Fruit fly (Drosophila melanogaster) whole organism, larva: Measurements from ENCODE around the gene Sr-CI.

Experiments
- noc ChIP-seq: fragments of 200-800 bp; sonication (Bioruptor generic); optimal IDR thresholded peaks from 3 replicates; lab custom pipeline; 2019; ENCODE audit warnings: missing biosample characterization, mild to moderate bottlenecking, missing genetic modification characterization, moderate library complexity

The Sr-CI gene

DNA sequence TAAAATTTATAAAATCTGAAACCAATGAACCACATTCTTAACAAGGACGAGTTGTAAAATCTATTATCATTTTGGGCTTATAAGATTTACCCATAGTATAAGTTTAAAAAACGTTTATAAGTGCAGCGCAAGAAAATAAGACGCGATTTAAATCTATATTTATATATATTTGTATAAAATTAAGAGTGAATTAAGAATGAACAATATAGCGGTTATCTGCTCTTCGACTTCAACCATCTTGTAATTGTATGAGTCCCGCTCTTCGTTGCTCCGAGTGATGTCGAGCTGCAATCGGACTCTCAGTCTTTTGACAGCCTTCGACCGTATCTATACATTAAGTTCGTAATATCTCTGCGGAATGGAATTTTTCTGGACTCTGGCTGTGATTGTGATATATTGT lies at the start of gene Sr-CI:
Sr-CI (plus strand) TSS at position 301 of the 400 bp plus-strand sequence.
- no peak for TF ChIP-seq noc

- no peak for TF ChIP-seq noc
Observed at dm6 chr2L:4075783-4076182, 45.7 kb upstream of the Sr-CI start.

dm6 chr2L:4080768-4081167 lies 40.7 kb upstream of the Sr-CI start:
- TF ChIP-seq noc, result no peak

- TF ChIP-seq noc, result no peak
Observed at dm6 chr2L:4084166-4084565, 37.3 kb upstream of the Sr-CI start.

DNA sequence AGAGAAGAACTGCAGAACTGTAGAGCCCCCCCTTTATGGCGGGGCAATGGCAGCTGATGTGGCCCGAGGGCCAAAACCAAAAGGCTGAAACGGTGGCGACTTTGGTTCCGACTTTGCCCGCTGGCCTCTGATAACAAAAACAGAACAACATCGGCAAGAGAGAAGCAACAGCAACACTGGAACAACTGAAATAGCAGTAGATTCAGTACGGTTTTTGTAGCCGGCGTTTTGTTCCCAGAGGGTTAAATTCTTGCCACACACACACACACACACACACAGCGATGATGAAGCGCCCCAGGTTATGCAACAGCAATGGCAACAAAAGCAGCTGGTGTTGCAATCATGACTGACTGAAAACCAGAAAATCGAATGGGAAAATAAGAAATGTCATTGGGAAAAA lies 31.9 kb upstream of the Sr-CI start:
- no peak for TF ChIP-seq noc

DNA sequence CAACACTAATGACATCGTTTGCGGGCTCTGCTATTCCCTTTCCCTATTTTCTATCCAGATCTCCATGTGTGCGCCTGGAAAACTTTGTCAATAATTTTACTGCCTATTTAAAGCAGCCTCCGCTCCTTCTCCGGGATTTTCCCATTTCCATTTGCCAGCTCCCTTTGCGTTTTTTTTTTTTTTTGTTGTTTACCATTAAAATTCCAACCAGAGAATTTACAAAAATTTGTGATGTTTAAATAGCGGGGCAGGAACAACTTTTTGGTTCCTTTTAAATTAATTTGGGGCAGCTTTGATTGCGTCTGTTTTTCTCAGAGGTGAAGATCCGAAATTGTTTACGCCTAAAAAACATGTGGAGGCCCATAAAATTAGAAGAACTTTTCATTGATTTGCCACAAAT lies 29.8 kb upstream of the Sr-CI start:
- no peak for TF ChIP-seq noc

- TF ChIP-seq noc, result peak; percentile 10
Observed at dm6 chr2L:4093728-4094324, 27.7 kb upstream of the Sr-CI start.

DNA sequence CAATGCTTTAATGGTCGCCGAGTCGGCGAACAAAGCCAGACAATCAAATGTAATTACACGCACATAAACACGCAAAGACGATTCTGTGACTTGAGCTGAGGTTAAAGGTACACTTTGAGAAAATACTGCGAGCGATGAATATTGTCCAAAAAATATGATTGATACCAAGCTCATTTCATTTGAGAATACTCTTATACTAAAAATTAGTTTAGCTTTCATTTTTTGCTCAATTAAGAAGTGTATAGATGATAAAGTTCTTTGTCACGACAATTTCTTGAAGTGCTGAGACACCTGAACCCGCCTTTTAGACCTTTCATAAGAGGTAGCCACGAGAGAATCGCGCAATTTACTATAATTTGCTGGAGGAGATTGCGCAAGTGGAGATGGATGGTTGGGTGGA lies 24.9 kb upstream of the Sr-CI start:
- no peak for TF ChIP-seq noc

- no peak for TF ChIP-seq noc
Observed at dm6 chr2L:4110132-4110531, 11.4 kb upstream of the Sr-CI start.

- no peak for TF ChIP-seq noc
Observed at dm6 chr2L:4116656-4117055, 4.8 kb upstream of the Sr-CI start.

DNA sequence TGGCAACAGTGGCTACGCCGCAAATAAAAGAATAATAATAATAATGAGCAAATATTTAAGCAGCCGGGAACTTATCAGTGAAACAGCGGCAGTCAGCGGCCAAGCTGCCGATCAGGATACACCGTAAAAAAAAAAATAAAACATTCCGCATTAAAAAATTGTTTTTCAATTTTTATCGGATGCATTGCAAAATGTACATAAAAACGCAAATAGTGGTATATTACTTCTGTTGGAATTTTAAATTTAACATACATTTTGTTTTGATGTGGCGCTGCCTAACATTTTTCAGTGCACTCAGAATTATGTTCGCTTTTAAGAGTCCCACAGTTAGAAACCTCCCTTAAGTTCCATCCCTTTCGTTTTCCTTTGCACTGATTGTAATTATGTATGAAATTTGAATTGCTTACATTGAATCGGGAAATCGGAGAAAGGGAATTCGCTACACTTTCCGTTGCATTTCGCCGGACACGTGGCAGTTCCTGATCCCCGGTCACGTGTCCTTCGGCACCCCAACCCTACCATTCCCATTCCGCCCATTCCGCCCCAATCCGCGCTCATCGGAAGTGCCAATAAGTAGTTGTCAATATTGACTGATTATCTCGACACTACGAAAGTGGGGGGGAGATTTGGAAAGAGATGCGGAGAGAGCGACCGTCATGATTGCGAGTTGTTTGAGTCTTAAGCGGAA lies 2.4 kb upstream of the Sr-CI start:
- peak; percentile 44 for TF ChIP-seq noc

DNA sequence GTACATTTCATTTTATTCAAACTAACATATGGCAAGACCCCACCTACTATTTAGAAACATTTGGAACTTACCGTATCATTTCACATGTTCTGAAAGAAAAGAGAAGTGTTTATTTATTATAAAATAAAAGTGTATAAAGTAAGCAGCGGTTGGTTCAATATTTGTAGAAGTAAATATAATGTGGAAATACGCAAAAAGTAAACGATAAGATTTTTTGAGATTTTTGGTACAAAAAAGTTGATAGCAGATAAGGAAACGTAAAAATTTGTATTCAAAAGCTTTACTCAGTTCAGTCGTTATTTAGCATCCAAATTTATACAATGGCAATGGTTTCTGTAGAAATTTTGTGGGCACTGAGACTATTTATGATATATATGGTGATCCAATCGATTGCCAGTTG lies 1.5 kb upstream of the Sr-CI start, which contains the start of gene Sr-CIII:
Sr-CIII (plus strand) TSS at position 301 of the 400 bp plus-strand sequence.
- TF ChIP-seq noc, result no peak

dm6 chr2L:4123050-4123449 lies 1.5 kb downstream of the Sr-CI start:
- TF ChIP-seq noc, result no peak

- no peak for TF ChIP-seq noc
Observed at dm6 chr2L:4124629-4125350, 3.3 kb downstream of the Sr-CI start.

DNA sequence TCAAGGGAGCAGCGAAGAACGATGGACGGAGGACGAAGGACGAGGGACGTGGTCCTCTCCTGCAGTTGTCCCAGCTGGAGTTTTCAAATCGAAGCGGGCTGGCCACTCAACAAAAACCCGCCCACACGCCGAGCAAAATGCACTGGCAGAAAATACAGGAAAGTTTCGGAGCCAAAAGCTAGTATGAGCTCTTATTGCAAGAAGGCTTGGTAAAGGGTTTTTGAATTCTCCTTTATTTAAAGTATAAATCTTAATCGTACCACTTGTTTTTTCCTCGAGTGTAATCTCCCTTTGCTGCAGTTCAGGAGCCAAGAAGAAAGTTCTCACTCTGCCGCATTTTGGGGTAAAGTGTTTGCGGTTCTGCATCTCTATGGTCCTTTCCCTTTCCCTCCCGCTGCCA lies 7.4 kb downstream of the Sr-CI start:
- no peak for TF ChIP-seq noc

- TF ChIP-seq noc, result no peak
Observed at dm6 chr2L:4132303-4132702, 10.8 kb downstream of the Sr-CI start.

- TF ChIP-seq noc, result no peak
Observed at dm6 chr2L:4133078-4133477, 11.6 kb downstream of the Sr-CI start.

- no peak for TF ChIP-seq noc
Observed at dm6 chr2L:4133960-4134359, 12.5 kb downstream of the Sr-CI start.
